Worm (Caenorhabditis elegans) whole organism, mixed stage, embryonic: ENCODE measurements around the gene F44E5.4.

Experiments
- ces-1 ChIP-seq: fragments of 150-350 bp; optimal IDR thresholded peaks from 2 replicates; lab custom pipeline; 2014; ENCODE audit warnings: missing biosample characterization, missing genetic modification reagents, missing genetic modification characterization
- cnd-1 ChIP-seq: fragments of 200-800 bp; sonication (Bioruptor generic); optimal IDR thresholded peaks from 2 replicates; lab custom pipeline; 2018; ENCODE audit warnings: mild to moderate bottlenecking, missing genetic modification characterization, missing compliant biosample characterization
- elt-3 ChIP-seq: fragments of 150-350 bp; optimal IDR thresholded peaks from 2 replicates; lab custom pipeline; 2014; ENCODE audit warnings: missing biosample characterization, missing genetic modification characterization
- lsy-2 ChIP-seq: fragments of 150-350 bp; optimal IDR thresholded peaks from 2 replicates; lab custom pipeline; 2014; ENCODE audit warnings: missing biosample characterization, missing genetic modification characterization
- mab-5 ChIP-seq: fragments of 150-350 bp; optimal IDR thresholded peaks from 2 replicates; lab custom pipeline; 2014; ENCODE audit warnings: missing biosample characterization, missing genetic modification characterization
- nhr-12 ChIP-seq: fragments of 150-350 bp; optimal IDR thresholded peaks from 2 replicates; lab custom pipeline; 2014; ENCODE audit warnings: missing biosample characterization, missing genetic modification characterization
- snpc-4 ChIP-seq: fragments of 150-350 bp; optimal IDR thresholded peaks from 2 replicates; lab custom pipeline; 2014; ENCODE audit warnings: missing biosample characterization, missing genetic modification characterization
- ztf-11 ChIP-seq: fragments of 150-350 bp; optimal IDR thresholded peaks from 2 replicates; lab custom pipeline; 2014; ENCODE audit warnings: missing biosample characterization, missing genetic modification characterization

ce11 chrII:11719533-11719932, 39.6 kb downstream of the F44E5.4 start:
- TF ChIP-seq ztf-11 (no peak), lsy-2 (tag; lab: Kevin White, UChicago) (no peak), elt-3 (tag; lab: Kevin White, UChicago) (no peak), cnd-1 (tag; lab: Kevin White, UChicago) (no peak), snpc-4 (tag; lab: Kevin White, UChicago) (no peak), mab-5 (no peak), ces-1 (GFP tag; lab: Kevin White, UChicago) (no peak), nhr-12 (no peak)
